Worm (Caenorhabditis elegans) whole organism, L3 larva: ENCODE data around the gene pnp-1.

Experiments used
- nhr-12 ChIP-seq: fragments of 150-350 bp; optimal IDR thresholded peaks from 2 replicates; lab custom pipeline; 2014; ENCODE audit warnings: missing biosample characterization, missing genetic modification characterization
- nhr-76 ChIP-seq: fragments of 150-350 bp; sonication (generic microtip); optimal IDR thresholded peaks from 5 replicates; lab custom pipeline; 2014; ENCODE audit warnings: missing biosample characterization, missing genetic modification characterization
- nhr-77 ChIP-seq: fragments of 150-350 bp; optimal IDR thresholded peaks from 2 replicates; lab custom pipeline; 2014; ENCODE audit warnings: missing biosample characterization, missing genetic modification characterization
- snpc-4 ChIP-seq: fragments of 150-350 bp; optimal IDR thresholded peaks from 2 replicates; lab custom pipeline; 2014; ENCODE audit warnings: missing biosample characterization, missing genetic modification characterization
- unc-39 ChIP-seq: sonication (generic microtip); optimal IDR thresholded peaks from 4 replicates; lab custom pipeline; 2017; ENCODE audit warnings: missing biosample characterization, missing genetic modification characterization

ce11 chrIV:262460-262859 lies 35.6 kb downstream of the pnp-1 start:
- TF ChIP-seq unc-39 (tag; lab: Kevin White, UChicago) (no peak), nhr-77 (no peak), snpc-4 (tag; lab: Kevin White, UChicago) (no peak), nhr-12 (tag; lab: Kevin White, UChicago) (no peak), nhr-76 (tag; lab: Kevin White, UChicago) (no peak)
